Worm (Caenorhabditis elegans): ENCODE data around the gene srz-75.
"Not testable (repeated sequence)": the region's sequence is repeated elsewhere in the genome, so short reads cannot be mapped to it uniquely, and the experiment has no call there.

The srz-75 gene

ce11 chrIV:16320410-16320809, 29.8 kb upstream of the srz-75 start, which contains the start of gene K03D3.5:
Gene K03D3.5, minus strand, starts transcription at chrIV:16320510.
- TF ChIP-seq egl-27 (tag; optimal IDR thresholded peaks at IDR 0.05) (no peak), ceh-28 (tag; optimal IDR thresholded peaks at IDR 0.05) (no peak), eor-1 (tag; optimal IDR thresholded peaks at IDR 0.05) (no peak), ceh-82 (tag; optimal IDR thresholded peaks at IDR 0.05) (no peak), elt-1 (tag; optimal IDR thresholded peaks at IDR 0.05) (no peak), ztf-4 (tag; optimal IDR thresholded peaks at IDR 0.05) (no peak), daf-12 (tag; optimal IDR thresholded peaks at IDR 0.05) (no peak), mml-1 (tag; optimal IDR thresholded peaks at IDR 0.05) (no peak), unc-39 (tag; optimal IDR thresholded peaks at IDR 0.05) (no peak)

- TF ChIP-seq nhr-77 (tag; optimal IDR thresholded peaks at IDR 0.05) (no peak), ZK546.5 (tag; optimal IDR thresholded peaks at IDR 0.05) (no peak), ceh-16 (tag; optimal IDR thresholded peaks at IDR 0.05) (no peak), nhr-11 (tag; optimal IDR thresholded peaks at IDR 0.05) (no peak), ceh-9 (tag; optimal IDR thresholded peaks at IDR 0.05) (no peak), egl-5 (tag; optimal IDR thresholded peaks at IDR 0.05) (no peak), ceh-82 (tag; optimal IDR thresholded peaks at IDR 0.05) (no peak), lin-39 (tag; optimal IDR thresholded peaks at IDR 0.05) (no peak), aly-2 (tag; optimal IDR thresholded peaks at IDR 0.05) (no peak), nhr-28 (tag; optimal IDR thresholded peaks at IDR 0.05) (no peak), snpc-4 (tag; optimal IDR thresholded peaks at IDR 0.05) (no peak), lsy-12 (tag; optimal IDR thresholded peaks at IDR 0.05) (no peak), nhr-12 (tag; optimal IDR thresholded peaks at IDR 0.05) (no peak), mdl-1 (tag; optimal IDR thresholded peaks at IDR 0.05) (no peak), fos-1 (tag; optimal IDR thresholded peaks at IDR 0.05) (no peak), ztf-4 (tag; optimal IDR thresholded peaks at IDR 0.05) (no peak), mml-1 (tag; optimal IDR thresholded peaks at IDR 0.05) (no peak), lin-15B (tag; optimal IDR thresholded peaks at IDR 0.05) (no peak), nhr-23 (tag; optimal IDR thresholded peaks at IDR 0.05) (no peak), R02D3.7 (tag; optimal IDR thresholded peaks at IDR 0.05) (no peak)
These were observed 19.5 kb upstream of the srz-75 start for ce11 chrIV:16310103-16310502.

ce11 chrIV:16307925-16308324, 17.3 kb upstream of the srz-75 start, which contains the start of gene rac-2:
Gene rac-2, plus strand, starts transcription at chrIV:16308225.
- TF ChIP-seq nhr-77, elt-1, jun-1 (tag; optimal IDR thresholded peaks at IDR 0.05): not testable (repeated sequence)

- TF ChIP-seq jun-1 (tag; optimal IDR thresholded peaks at IDR 0.05) = no peak
- no peak for TF ChIP-seq nhr-76 (tag; optimal IDR thresholded peaks at IDR 0.05)
- TF ChIP-seq tbx-2 (tag; optimal IDR thresholded peaks at IDR 0.05) = no peak
- TF ChIP-seq ZK546.5 (tag; optimal IDR thresholded peaks at IDR 0.05) = no peak
- TF ChIP-seq snpc-4 (tag; optimal IDR thresholded peaks at IDR 0.05) = no peak
- TF ChIP-seq eor-1 (tag; optimal IDR thresholded peaks at IDR 0.05) = no peak
- TF ChIP-seq ceh-82 (tag; optimal IDR thresholded peaks at IDR 0.05) = no peak
- TF ChIP-seq nhr-43 (tag; optimal IDR thresholded peaks at IDR 0.05; ENCODE audit: poor library complexity, severe bottlenecking) = no peak
- no peak for TF ChIP-seq skn-1 (tag; optimal IDR thresholded peaks at IDR 0.05)
- TF ChIP-seq lin-39 (tag; optimal IDR thresholded peaks at IDR 0.05) = no peak
- TF ChIP-seq zag-1 (tag; optimal IDR thresholded peaks at IDR 0.05) = no peak
- no peak for TF ChIP-seq daf-12 (tag; optimal IDR thresholded peaks at IDR 0.05)
- no peak for TF ChIP-seq unc-39 (tag; optimal IDR thresholded peaks at IDR 0.05)
These were observed 16.3 kb upstream of the srz-75 start for ce11 chrIV:16306918-16307317.

ce11 chrIV:16298851-16299250, 8.2 kb upstream of the srz-75 start, which contains the start of gene srz-72:
Gene srz-72, plus strand, starts transcription at chrIV:16299151.
- no peak for TF ChIP-seq nhr-67 (tag; optimal IDR thresholded peaks at IDR 0.05)

- TF ChIP-seq elt-2 (tag; optimal IDR thresholded peaks at IDR 0.05) (peak; percentile 68), nhr-67 (tag; optimal IDR thresholded peaks at IDR 0.05) (no peak), fkh-2 (tag; optimal IDR thresholded peaks at IDR 0.05) (no peak), ceh-28 (tag; optimal IDR thresholded peaks at IDR 0.05) (no peak), snpc-4 (tag; optimal IDR thresholded peaks at IDR 0.05) (no peak), unc-62 (GFP tag; optimal IDR thresholded peaks at IDR 0.05) (no peak), ZK546.5 (tag; optimal IDR thresholded peaks at IDR 0.05) (no peak)
These were observed 3.2 kb upstream of the srz-75 start for ce11 chrIV:16293889-16294288.
